Fruit fly (Drosophila melanogaster) whole organism, adult: ENCODE data around the gene COX7AL.

Experiments used
- CG5204 ChIP-seq: fragments of 200-800 bp; sonication (Bioruptor generic); optimal IDR thresholded peaks from 2 replicates; lab custom pipeline; 2016; ENCODE audit warnings: missing biosample characterization, missing genetic modification characterization
- Crg-1 ChIP-seq: fragments of 200-800 bp; sonication (Bioruptor generic); optimal IDR thresholded peaks from 2 replicates; lab custom pipeline; 2016; ENCODE audit warnings: missing biosample characterization, missing genetic modification characterization
- tj ChIP-seq: fragments of 200-800 bp; sonication (Bioruptor generic); optimal IDR thresholded peaks from 3 replicates; lab custom pipeline; 2017; ENCODE audit warnings: missing biosample characterization, mild to moderate bottlenecking, missing genetic modification characterization, moderate library complexity

- TF ChIP-seq Crg-1 (GFP tag; lab: Kevin White, UChicago) (no peak), CG5204 (GFP tag; lab: Kevin White, UChicago) (no peak), tj (GFP tag; lab: Kevin White, UChicago) (peak; percentile 65)
Measured at dm6 chr3R:8362259-8362876, 18.9 kb downstream of the COX7AL start, which contains the start of the genes Veneno and CG7963.
